Fruit fly (Drosophila melanogaster): ENCODE results near the gene Tango10.

Tango10 gene

DNA sequence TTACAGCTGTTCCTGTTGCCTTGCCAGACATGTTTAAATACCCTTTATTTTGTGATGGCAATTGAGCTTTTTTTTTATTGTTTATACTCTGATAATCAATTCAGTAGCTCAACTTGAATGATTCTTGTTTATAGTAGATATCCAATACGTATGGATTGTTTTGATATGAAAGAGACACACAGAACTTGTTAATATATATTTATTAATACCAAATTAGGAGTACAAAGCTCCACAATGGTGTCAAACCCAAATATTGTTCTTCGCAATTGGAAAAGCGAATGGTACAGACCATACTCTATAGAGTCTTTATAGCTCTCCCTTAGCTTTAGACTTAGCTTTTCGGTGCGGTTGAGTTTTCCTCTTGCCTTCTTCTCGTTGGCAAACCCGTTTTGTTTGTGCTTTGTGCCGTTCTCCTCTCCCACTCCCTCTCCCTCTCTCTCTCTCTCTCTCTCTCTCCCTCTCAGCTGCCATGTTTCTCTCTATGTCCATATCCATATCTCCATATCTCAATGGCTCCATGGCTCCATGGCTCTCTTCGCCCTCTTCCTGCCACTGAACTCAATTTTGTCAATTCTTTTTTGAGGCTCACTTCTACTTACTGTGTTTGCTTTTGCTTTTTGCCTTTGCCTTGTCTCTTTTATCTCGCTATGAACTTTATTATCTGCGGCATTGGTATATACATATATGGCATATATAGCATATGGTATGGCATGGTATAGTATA lies 34.0 kb upstream of the Tango10 start (continued):
- TF ChIP-seq CG4424 (GFP tag; optimal IDR thresholded peaks at IDR 0.05) (no peak), cad (GFP tag; optimal IDR thresholded peaks at IDR 0.05) (no peak), CG4730 (GFP tag; IDR thresholded peaks at IDR 0.05) (no peak), grn (GFP tag; optimal IDR thresholded peaks at IDR 0.05) (peak; percentile 82), CG31441 (GFP tag; IDR thresholded peaks at IDR 0.05) (no peak), CG1832 (GFP tag; optimal IDR thresholded peaks at IDR 0.05) (peak; percentile 53), CG2129 (GFP tag; IDR thresholded peaks at IDR 0.05; ENCODE audit: partially characterized antibody) (no peak), CG1602 (GFP tag; optimal IDR thresholded peaks at IDR 0.05) (no peak), hth (optimal IDR thresholded peaks at IDR 0.05) (no peak), Nf-YA (GFP tag; IDR thresholded peaks at IDR 0.05) (0 out of 2 replicates have a peak, but pooled peaks have one; percentile 29), CG13624 (GFP tag; optimal IDR thresholded peaks at IDR 0.05) (no peak), fru (optimal IDR thresholded peaks at IDR 0.05) (no peak), CG17328 (GFP tag; IDR thresholded peaks at IDR 0.05) (0 out of 2 replicates have a peak, but pooled peaks have one; percentile 4), CG7271 (tag; optimal IDR thresholded peaks at IDR 0.05) (no peak), CG7745 (tag; optimal IDR thresholded peaks at IDR 0.05) (no peak), CG12659 (GFP tag; optimal IDR thresholded peaks at IDR 0.05) (peak; percentile 41), CG33213 (GFP tag; optimal IDR thresholded peaks at IDR 0.05) (peak; percentile 18), CG34422 (GFP tag; IDR thresholded peaks at IDR 0.05) (no peak), amos (GFP tag; IDR thresholded peaks at IDR 0.05; ENCODE audit: partially characterized antibody) (no peak), hkb (optimal IDR thresholded peaks at IDR 0.05) (no peak), hkb (GFP tag; IDR thresholded peaks at IDR 0.05) (peak; percentile 56), Scr (GFP tag; IDR thresholded peaks at IDR 0.05; ENCODE audit: partially characterized antibody) (no peak), pan (optimal IDR thresholded peaks at IDR 0.05) (no peak), pan (GFP tag; optimal IDR thresholded peaks at IDR 0.05 in 1 of 2, IDR thresholded peaks at IDR 0.05 in 1 of 2) (no peak), CG12219 (GFP tag; optimal IDR thresholded peaks at IDR 0.05) (peak; percentile 32), bcd (GFP tag; optimal IDR thresholded peaks at IDR 0.05) (no peak), CG13123 (GFP tag; optimal IDR thresholded peaks at IDR 0.05) (no peak), CG2875 (GFP tag; optimal IDR thresholded peaks at IDR 0.05) (peak; percentile 15), ara (GFP tag; IDR thresholded peaks at IDR 0.05) (no peak), Ets65A (GFP tag) (no peak), BtbVII (GFP tag; optimal IDR thresholded peaks at IDR 0.05) (peak; percentile 81), Dad (GFP tag; optimal IDR thresholded peaks at IDR 0.05) (no peak), sens-2 (GFP tag; IDR thresholded peaks at IDR 0.05) (no peak), odd (GFP tag; optimal IDR thresholded peaks at IDR 0.05) (peak; percentile 70), Rfx (GFP tag; IDR thresholded peaks at IDR 0.05) (peak; percentile 33; the same call in 1 of the 2 replicates), kni (GFP tag; optimal IDR thresholded peaks at IDR 0.05) (peak; percentile 78), H2.0 (GFP tag; IDR thresholded peaks at IDR 0.05) (no peak), CG17568 (GFP tag; optimal IDR thresholded peaks at IDR 0.05) (peak; percentile 74), esg (GFP tag; conservative IDR thresholded peaks at IDR 0.05) (no peak), Sox102F (GFP tag; optimal IDR thresholded peaks at IDR 0.05) (no peak), trh (GFP tag; optimal IDR thresholded peaks at IDR 0.05) (no peak), oc (tag; optimal IDR thresholded peaks at IDR 0.05) (no peak), ken (GFP tag; IDR thresholded peaks at IDR 0.05) (no peak), CG8089 (GFP tag; optimal IDR thresholded peaks at IDR 0.05) (no peak), Mrtf (GFP tag; IDR thresholded peaks at IDR 0.05) (no peak), wdn (GFP tag; IDR thresholded peaks at IDR 0.05) (no peak), H15 (GFP tag; IDR thresholded peaks at IDR 0.05) (no peak), Ets97D (GFP tag; optimal IDR thresholded peaks at IDR 0.05) (no peak), CG18011 (GFP tag; optimal IDR thresholded peaks at IDR 0.05) (no peak), CG7839 (tag; optimal IDR thresholded peaks at IDR 0.05) (no peak), CG14441 (GFP tag; IDR thresholded peaks at IDR 0.05) (no peak), ro (GFP tag; IDR thresholded peaks at IDR 0.05) (no peak)
